Fruit fly (Drosophila melanogaster) whole organism, embryonic: ENCODE results near the gene CG5139.

Experiments used
- ATbp ChIP-seq: fragments of 200-800 bp; sonication (Bioruptor generic); optimal IDR thresholded peaks from 2 replicates; lab custom pipeline; 2017; ENCODE audit warnings: missing biosample characterization, mild to moderate bottlenecking, missing genetic modification characterization, missing genetic modification reagents
- Antp ChIP-seq: fragments of 200-800 bp; sonication (Bioruptor generic); optimal IDR thresholded peaks from 3 replicates; lab custom pipeline; 2016; ENCODE audit warnings: missing biosample characterization, missing genetic modification characterization
- Atf3 ChIP-seq: fragments of 200-800 bp; sonication (Bioruptor generic); optimal IDR thresholded peaks from 3 replicates; lab custom pipeline; 2016; ENCODE audit warnings: missing biosample characterization, missing genetic modification characterization
- Blimp-1 ChIP-seq: fragments of 200-800 bp; sonication (Bioruptor generic); optimal IDR thresholded peaks from 3 replicates; lab custom pipeline; 2018; ENCODE audit warnings: missing biosample characterization, missing genetic modification characterization, mild to moderate bottlenecking, moderate library complexity, missing genetic modification reagents
- C15 ChIP-seq: fragments of 200-800 bp; sonication (Bioruptor generic); IDR thresholded peaks from 3 replicates; pipeline ENCODE4 v1.3.6; 2022; ENCODE audit warnings: missing biosample characterization, missing genetic modification characterization
- CG10431 ChIP-seq: fragments of 200-800 bp; sonication (Bioruptor generic); optimal IDR thresholded peaks from 3 replicates; lab custom pipeline; 2018; ENCODE audit warnings: missing biosample characterization, mild to moderate bottlenecking, missing genetic modification characterization
- CG10565 ChIP-seq: fragments of 200-800 bp; sonication (Bioruptor generic); optimal IDR thresholded peaks from 3 replicates; lab custom pipeline; 2016; ENCODE audit warnings: missing biosample characterization, mild to moderate bottlenecking, missing genetic modification characterization
- CG11398 ChIP-seq: fragments of 200-800 bp; sonication (Bioruptor generic); optimal IDR thresholded peaks from 2 replicates; lab custom pipeline; 2016; ENCODE audit warnings: missing biosample characterization, missing genetic modification characterization
- CG11560 ChIP-seq: fragments of 200-800 bp; sonication (Bioruptor generic); IDR thresholded peaks from 3 replicates; pipeline ENCODE4 v1.3.6; 2022; ENCODE audit warnings: missing biosample characterization, missing genetic modification characterization
- CG12744 ChIP-seq: fragments of 200-800 bp; sonication (Bioruptor generic); optimal IDR thresholded peaks from 2 replicates; lab custom pipeline; 2016; ENCODE audit warnings: missing biosample characterization, missing genetic modification characterization
- CG13123 ChIP-seq: fragments of 200-800 bp; sonication (Bioruptor generic); optimal IDR thresholded peaks from 2 replicates; lab custom pipeline; 2016; ENCODE audit warnings: missing biosample characterization, missing genetic modification characterization
- CG13424 ChIP-seq: fragments of 200-800 bp; sonication (Bioruptor generic); optimal IDR thresholded peaks from 2 replicates; lab custom pipeline; 2019; ENCODE audit warnings: missing biosample characterization, mild to moderate bottlenecking, missing genetic modification characterization, moderate library complexity
- CG13775 ChIP-seq: fragments of 200-800 bp; sonication (Bioruptor generic); optimal IDR thresholded peaks from 3 replicates; lab custom pipeline; 2017; ENCODE audit warnings: missing biosample characterization, mild to moderate bottlenecking, missing genetic modification characterization
- CG14441 ChIP-seq: fragments of 200-800 bp; sonication (Bioruptor generic); IDR thresholded peaks from 2 replicates; pipeline ENCODE4 v1.3.6; 2022; ENCODE audit warnings: missing biosample characterization, missing genetic modification characterization
- CG17385 ChIP-seq: fragments of 200-800 bp; sonication (Bioruptor generic); optimal IDR thresholded peaks from 3 replicates; lab custom pipeline; 2018; ENCODE audit warnings: missing biosample characterization, mild to moderate bottlenecking, missing genetic modification characterization
- CG18599 ChIP-seq: fragments of 200-800 bp; sonication (Bioruptor generic); optimal IDR thresholded peaks from 3 replicates; lab custom pipeline; 2017; ENCODE audit warnings: missing biosample characterization, missing genetic modification characterization, mild to moderate bottlenecking, moderate library complexity, missing genetic modification reagents
- CG2116 ChIP-seq: fragments of 200-800 bp; sonication (Bioruptor generic); optimal IDR thresholded peaks from 3 replicates; lab custom pipeline; 2018; ENCODE audit warnings: missing biosample characterization, mild to moderate bottlenecking, missing genetic modification characterization
- CG2202 ChIP-seq: fragments of 200-800 bp; sonication (Bioruptor generic); optimal IDR thresholded peaks from 2 replicates; lab custom pipeline; 2018; ENCODE audit warnings: missing biosample characterization, mild to moderate bottlenecking, missing genetic modification characterization
- CG31441 ChIP-seq: fragments of 200-800 bp; sonication (Bioruptor generic); IDR thresholded peaks from 2 replicates; pipeline ENCODE4 v1.3.6; 2022; ENCODE audit warnings: missing biosample characterization, missing genetic modification characterization
- CG4282 ChIP-seq: fragments of 200-800 bp; sonication (Bioruptor generic); optimal IDR thresholded peaks from 2 replicates; lab custom pipeline; 2016; ENCODE audit warnings: missing biosample characterization, missing genetic modification characterization
- CG4617 ChIP-seq: fragments of 200-800 bp; sonication (Bioruptor generic); optimal IDR thresholded peaks from 3 replicates; lab custom pipeline; 2016; ENCODE audit warnings: missing biosample characterization, missing genetic modification characterization, borderline replicate concordance
- CG6791 ChIP-seq: fragments of 200-800 bp; sonication (Bioruptor generic); IDR thresholded peaks from 3 replicates; pipeline ENCODE4 v1.3.6; 2022; ENCODE audit warnings: missing biosample characterization, missing genetic modification characterization; ENCODE audit not compliant: partially characterized antibody
- CG7357 ChIP-seq: fragments of 200-800 bp; sonication (Bioruptor generic); IDR thresholded peaks from 3 replicates; pipeline ENCODE4 v1.3.6; 2022; ENCODE audit warnings: missing biosample characterization, missing genetic modification characterization
- CG8281 ChIP-seq: fragments of 200-800 bp; sonication (Bioruptor generic); optimal IDR thresholded peaks from 2 replicates; lab custom pipeline; 2018; ENCODE audit warnings: missing biosample characterization, mild to moderate bottlenecking, missing genetic modification characterization, moderate library complexity
- Chrac-16 ChIP-seq: fragments of 200-800 bp; sonication (Bioruptor generic); optimal IDR thresholded peaks from 3 replicates; lab custom pipeline; 2016; ENCODE audit warnings: missing biosample characterization, missing genetic modification characterization
- Deaf1 ChIP-seq: fragments of 200-800 bp; optimal IDR thresholded peaks from 3 replicates; lab custom pipeline; 2019; ENCODE audit warnings: missing biosample characterization, mild to moderate bottlenecking, missing genetic modification characterization, moderate library complexity
- E2f2 ChIP-seq: fragments of 200-800 bp; sonication (Bioruptor generic); IDR thresholded peaks from 2 replicates; pipeline ENCODE4 v1.3.6; 2022; ENCODE audit warnings: missing biosample characterization, missing genetic modification characterization
- Opbp ChIP-seq: fragments of 200-800 bp; sonication (Bioruptor generic); IDR thresholded peaks from 3 replicates; pipeline ENCODE4 v1.3.6; 2022; ENCODE audit warnings: missing biosample characterization, missing genetic modification characterization; ENCODE audit not compliant: partially characterized antibody
- PHDP ChIP-seq: fragments of 200-800 bp; sonication (Bioruptor generic); optimal IDR thresholded peaks from 3 replicates; lab custom pipeline; 2018; ENCODE audit warnings: missing biosample characterization, mild to moderate bottlenecking, missing genetic modification characterization, moderate library complexity
- Sox100B ChIP-seq: fragments of 200-800 bp; sonication (Bioruptor generic); optimal IDR thresholded peaks from 3 replicates; lab custom pipeline; 2018; ENCODE audit warnings: missing biosample characterization, mild to moderate bottlenecking, missing genetic modification characterization
- Sry-β ChIP-seq: fragments of 200-800 bp; sonication (Bioruptor generic); optimal IDR thresholded peaks from 2 replicates; lab custom pipeline; 2018; ENCODE audit warnings: missing biosample characterization, mild to moderate bottlenecking, missing genetic modification characterization, moderate library complexity
- Vsx1 ChIP-seq: fragments of 200-800 bp; sonication (Bioruptor generic); optimal IDR thresholded peaks from 2 replicates; lab custom pipeline; 2017; ENCODE audit warnings: missing biosample characterization, mild to moderate bottlenecking, missing genetic modification characterization, missing genetic modification reagents
- ara ChIP-seq: fragments of 200-800 bp; sonication (Bioruptor generic); IDR thresholded peaks from 2 replicates; pipeline ENCODE4 v1.3.6; 2022; ENCODE audit warnings: missing biosample characterization, missing genetic modification characterization
- chm ChIP-seq: fragments of 200-800 bp; sonication (Bioruptor generic); IDR thresholded peaks from 2 replicates; pipeline ENCODE4 v1.3.6; 2022; ENCODE audit warnings: missing biosample characterization, missing genetic modification characterization
- ci ChIP-seq: fragments of 200-800 bp; sonication (Bioruptor generic); IDR thresholded peaks from 3 replicates; pipeline ENCODE4 v1.3.6; 2022; ENCODE audit warnings: missing biosample characterization, missing genetic modification characterization
- croc ChIP-seq: fragments of 200-800 bp; sonication (Bioruptor generic); conservative IDR thresholded peaks from 3 replicates; pipeline ENCODE4 v1.3.6; 2022; ENCODE audit warnings: missing biosample characterization, missing genetic modification characterization
- crol ChIP-seq: fragments of 200-800 bp; sonication (Bioruptor generic); IDR thresholded peaks from 2 replicates; pipeline ENCODE4 v1.3.6; 2022; ENCODE audit warnings: missing biosample characterization, missing genetic modification characterization
- crp ChIP-seq, 2 experiments: fragments of 200-800 bp; sonication (Bioruptor generic); optimal IDR thresholded peaks; 2 replicates in 1 of 2; 3 replicates in 1 of 2; lab custom pipeline; 2017; ENCODE audit warnings: missing biosample characterization in 2 of 2, missing genetic modification characterization in 2 of 2, mild to moderate bottlenecking in 1 of 2, moderate library complexity in 1 of 2
- dm ChIP-seq: fragments of 200-800 bp; sonication (Bioruptor generic); optimal IDR thresholded peaks from 3 replicates; lab custom pipeline; 2016; ENCODE audit warnings: missing biosample characterization, missing genetic modification characterization
- eve ChIP-seq, 2 experiments: fragments of >200 bp; optimal IDR thresholded peaks; 2 replicates each; lab custom pipeline; 2017; ENCODE audit warnings: missing biosample characterization in 2 of 2, missing genetic modification characterization in 2 of 2
- fu2 ChIP-seq: fragments of 200-800 bp; sonication (Bioruptor generic); optimal IDR thresholded peaks from 2 replicates; lab custom pipeline; 2016; ENCODE audit warnings: missing biosample characterization, missing genetic modification characterization
- hkb ChIP-seq, 2 experiments: fragments of 200-800 bp in 1 of 2; fragments of >200 bp in 1 of 2; sonication (Bioruptor generic) in 1 of 2; IDR thresholded peaks in 1 of 2; optimal IDR thresholded peaks in 1 of 2; 2 replicates each; pipeline versions ENCODE4 v1.3.6 to Lab custom; 2017 to 2022; ENCODE audit warnings: missing biosample characterization in 1 of 2, missing genetic modification characterization in 1 of 2
- lab ChIP-seq: fragments of 200-800 bp; sonication (Bioruptor generic); optimal IDR thresholded peaks from 3 replicates; lab custom pipeline; 2017; ENCODE audit warnings: missing biosample characterization, missing genetic modification characterization, mild to moderate bottlenecking, moderate library complexity, missing genetic modification reagents
- prd ChIP-seq, 3 experiments: fragments of >200 bp in 2 of 3; fragments of 200-800 bp in 1 of 3; sonication (Bioruptor generic) in 1 of 3; optimal IDR thresholded peaks in 2 of 3; IDR thresholded peaks in 1 of 3; 2 replicates in 2 of 3; 3 replicates in 1 of 3; pipeline versions ENCODE4 v1.3.6 to Lab custom; 2017 to 2022; ENCODE audit warnings: missing biosample characterization in 1 of 3, missing genetic modification characterization in 1 of 3
- row ChIP-seq: fragments of 200-800 bp; sonication (Bioruptor generic); IDR thresholded peaks from 3 replicates; pipeline ENCODE4 v1.3.6; 2022; ENCODE audit warnings: missing biosample characterization, missing genetic modification characterization
- so ChIP-seq: fragments of 200-800 bp; sonication (Bioruptor generic); IDR thresholded peaks from 3 replicates; pipeline ENCODE4 v1.3.6; 2022; ENCODE audit warnings: missing biosample characterization, missing genetic modification characterization
- tio ChIP-seq: fragments of 200-800 bp; sonication (Bioruptor generic); optimal IDR thresholded peaks from 2 replicates; lab custom pipeline; 2017; ENCODE audit warnings: missing biosample characterization, missing genetic modification characterization, inconsistent platforms
- wor ChIP-seq: fragments of 200-800 bp; sonication (Bioruptor generic); IDR thresholded peaks from 2 replicates; pipeline ENCODE4 v1.3.6; 2022; ENCODE audit warnings: missing biosample characterization, missing genetic modification characterization
- zfh1 ChIP-seq: fragments of 200-800 bp; sonication (Bioruptor generic); IDR thresholded peaks from 3 replicates; pipeline ENCODE4 v1.3.6; 2022; ENCODE audit warnings: missing biosample characterization, missing genetic modification characterization

The CG5139 gene

DNA sequence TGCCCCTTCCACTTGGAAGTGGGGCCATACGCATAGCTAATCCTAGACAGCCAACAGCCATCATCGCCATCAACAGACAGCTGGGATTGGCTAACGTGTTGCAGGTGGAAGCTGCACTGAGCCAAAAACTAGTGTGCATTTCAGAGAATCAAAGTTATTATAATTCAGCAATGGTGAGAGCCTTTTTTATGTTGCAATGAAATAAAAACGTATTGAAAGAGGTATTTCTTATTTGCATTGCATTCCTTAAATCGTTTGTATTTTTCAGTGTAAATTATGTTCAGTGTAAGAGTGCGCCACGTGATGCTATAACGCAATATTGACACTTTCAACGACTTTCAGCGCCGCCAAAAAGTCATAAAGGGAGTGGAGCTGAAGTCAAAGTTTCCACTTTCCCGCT is 14.5 kb upstream of the CG5139 start (continued):
- no peak for TF ChIP-seq fu2 (GFP tag; lab: Kevin White, UChicago)
- peak; percentile 30; the same call in 1 of the 2 replicates for TF ChIP-seq ara (GFP tag; lab: Robert Waterston, UW)
- no peak for TF ChIP-seq Opbp
- TF ChIP-seq CG14441 (GFP tag; lab: Robert Waterston, UW) = no peak
- TF ChIP-seq CG18599 (GFP tag; lab: Kevin White, UChicago) = peak; percentile 33
- peak; percentile 19 for TF ChIP-seq PHDP
- 0 out of 3 replicates have a peak, but pooled peaks have one; percentile 12 for TF ChIP-seq C15 (GFP tag; lab: Robert Waterston, UW)
- no peak for TF ChIP-seq Deaf1 (tag; lab: Kevin White, UChicago)
- no peak for TF ChIP-seq CG13123 (GFP tag; lab: Kevin White, UChicago)
- no peak for TF ChIP-seq CG11398 (GFP tag; lab: Kevin White, UChicago)
- peak; percentile 13 for TF ChIP-seq tio
- no peak for TF ChIP-seq CG4282 (GFP tag; lab: Kevin White, UChicago)
- TF ChIP-seq Sox100B (GFP tag; lab: Kevin White, UChicago) = no peak
- no peak for TF ChIP-seq Chrac-16 (GFP tag; lab: Kevin White, UChicago)
- TF ChIP-seq prd (optimal IDR thresholded peaks at IDR 0.05; lab: Kevin White, UChicago) = no peak
- TF ChIP-seq prd (GFP tag; IDR thresholded peaks at IDR 0.05; lab: Robert Waterston, UW) = 0 out of 3 replicates have a peak, but pooled peaks have one; percentile 38
- TF ChIP-seq CG8281 (tag; lab: Kevin White, UChicago) = no peak
- no peak for TF ChIP-seq croc (GFP tag; lab: Robert Waterston, UW)
- no peak for TF ChIP-seq hkb (optimal IDR thresholded peaks at IDR 0.05; lab: Kevin White, UChicago)
- peak; percentile 15; the same call in 1 of the 2 replicates for TF ChIP-seq hkb (GFP tag; IDR thresholded peaks at IDR 0.05; lab: Robert Waterston, UW)
- TF ChIP-seq CG10565 (GFP tag; lab: Kevin White, UChicago) = no peak
- TF ChIP-seq CG13424 (tag; lab: Kevin White, UChicago) = peak; percentile 24
- no peak for TF ChIP-seq CG12744 (GFP tag; lab: Kevin White, UChicago)
- TF ChIP-seq so (GFP tag; lab: Robert Waterston, UW) = no peak
- no peak for TF ChIP-seq CG10431 (GFP tag; lab: Kevin White, UChicago)
- TF ChIP-seq CG11560 (tag; lab: Robert Waterston, UW) = no peak
- TF ChIP-seq CG7357 (GFP tag; lab: Robert Waterston, UW) = no peak
- peak; percentile 44 for TF ChIP-seq ATbp (GFP tag; lab: Kevin White, UChicago)
- TF ChIP-seq crol (GFP tag; lab: Robert Waterston, UW) = no peak
- TF ChIP-seq CG31441 = no peak
- 0 out of 3 replicates have a peak, but pooled peaks have one; percentile 45 for TF ChIP-seq ci (GFP tag; lab: Robert Waterston, UW)
- peak in 1 of 2 experiments; percentile 56 for TF ChIP-seq eve (GFP tag; optimal IDR thresholded peaks at IDR 0.05; lab: Kevin White, UChicago)
- TF ChIP-seq Antp = peak; percentile 24
- no peak for TF ChIP-seq CG2202
- no peak for TF ChIP-seq zfh1 (GFP tag; lab: Robert Waterston, UW)
- no peak for TF ChIP-seq Atf3 (GFP tag; lab: Kevin White, UChicago)
- TF ChIP-seq wor (GFP tag; lab: Robert Waterston, UW) = no peak
- TF ChIP-seq CG4617 (GFP tag; lab: Kevin White, UChicago) = no peak
- no peak for TF ChIP-seq crp (GFP tag; optimal IDR thresholded peaks at IDR 0.05; lab: Kevin White, UChicago)
- 0 out of 2 replicates have a peak, but pooled peaks have one; percentile 8 for TF ChIP-seq E2f2 (GFP tag; lab: Robert Waterston, UW)
- TF ChIP-seq lab (GFP tag; lab: Kevin White, UChicago) = peak; percentile 2
- TF ChIP-seq dm (GFP tag; lab: Kevin White, UChicago) = no peak
- TF ChIP-seq CG2116 (GFP tag; lab: Kevin White, UChicago) = no peak
- TF ChIP-seq Blimp-1 (GFP tag; lab: Kevin White, UChicago) = peak; percentile 30
- no peak for TF ChIP-seq Vsx1 (GFP tag; lab: Kevin White, UChicago)
- no peak for TF ChIP-seq CG17385 (GFP tag; lab: Kevin White, UChicago)
- TF ChIP-seq CG6791 (GFP tag; lab: Robert Waterston, UW) = no peak
- TF ChIP-seq CG13775 (GFP tag; lab: Kevin White, UChicago) = no peak
- no peak for TF ChIP-seq chm (GFP tag; lab: Robert Waterston, UW)
- TF ChIP-seq Sry-β (GFP tag; lab: Kevin White, UChicago) = no peak
- peak; percentile 35; the same call in 1 of the 3 replicates for TF ChIP-seq row (GFP tag; lab: Robert Waterston, UW)
